Worm (Caenorhabditis elegans) whole organism, L4 larva: ENCODE measurements around the gene Y51H4A.937.
"Not testable (repeated sequence)": the region's sequence is repeated elsewhere in the genome, so short reads cannot be mapped to it uniquely, and the experiment has no call there.

Experiments
- ZK546.5 ChIP-seq, 2 experiments: sonication (generic microtip); optimal IDR thresholded peaks; 2 replicates each; lab custom pipeline; 2017; ENCODE audit warnings: missing biosample characterization in 2 of 2, missing genetic modification characterization in 2 of 2
- nhr-10 ChIP-seq: fragments of 150-350 bp; optimal IDR thresholded peaks from 2 replicates; lab custom pipeline; 2014; ENCODE audit warnings: missing biosample characterization, missing genetic modification characterization
- nhr-237 ChIP-seq: sonication (generic microtip); optimal IDR thresholded peaks from 2 replicates; lab custom pipeline; 2017; ENCODE audit warnings: missing biosample characterization, missing genetic modification characterization
- unc-39 ChIP-seq: sonication (generic microtip); optimal IDR thresholded peaks from 2 replicates; lab custom pipeline; 2017; ENCODE audit warnings: missing biosample characterization, missing genetic modification characterization

- not testable (repeated sequence) for TF ChIP-seq ZK546.5 (tag; optimal IDR thresholded peaks at IDR 0.05; lab: Kevin White, UChicago); nhr-237; nhr-10 (tag; lab: Kevin White, UChicago); unc-39 (tag; lab: Kevin White, UChicago)
These were observed 23.5 kb downstream of the Y51H4A.937 start for ce11 chrIV:16551982-16552381.
